Fruit fly (Drosophila melanogaster) whole organism, adult: ENCODE results near the gene Nup107.
A peak's percentile ranks its signal among the peaks of the same experiment; 100 is the strongest.

ENCODE experiments used
- CG11617 ChIP-seq: fragments of 200-800 bp; sonication (Bioruptor generic); optimal IDR thresholded peaks from 2 replicates; lab custom pipeline; 2017; ENCODE audit warnings: mild to moderate bottlenecking, missing biosample characterization, missing genetic modification reagents, missing genetic modification characterization
- CG12768 ChIP-seq: fragments of 200-800 bp; sonication (Bioruptor generic); optimal IDR thresholded peaks from 2 replicates; lab custom pipeline; 2017; ENCODE audit warnings: missing biosample characterization, missing genetic modification characterization, mild to moderate bottlenecking, moderate library complexity, missing genetic modification reagents
- CG14711 ChIP-seq: fragments of 200-800 bp; sonication (Bioruptor generic); optimal IDR thresholded peaks from 2 replicates; lab custom pipeline; 2018; ENCODE audit warnings: missing biosample characterization, mild to moderate bottlenecking, missing genetic modification characterization, moderate library complexity
- CG1620 ChIP-seq: fragments of 200-800 bp; sonication (Bioruptor generic); optimal IDR thresholded peaks from 2 replicates; lab custom pipeline; 2016; ENCODE audit warnings: missing biosample characterization, missing genetic modification characterization
- CG33017 ChIP-seq: fragments of 200-800 bp; sonication (Bioruptor generic); optimal IDR thresholded peaks from 2 replicates; lab custom pipeline; 2018; ENCODE audit warnings: missing biosample characterization, mild to moderate bottlenecking, missing genetic modification characterization, moderate library complexity
- CG5204 ChIP-seq: fragments of 200-800 bp; sonication (Bioruptor generic); optimal IDR thresholded peaks from 2 replicates; lab custom pipeline; 2016; ENCODE audit warnings: missing biosample characterization, missing genetic modification characterization
- CG7045 ChIP-seq: fragments of 200-800 bp; sonication (Bioruptor generic); optimal IDR thresholded peaks from 2 replicates; lab custom pipeline; 2017; ENCODE audit warnings: missing biosample characterization, mild to moderate bottlenecking, missing genetic modification characterization
- CG7101 ChIP-seq: fragments of 200-800 bp; sonication (Bioruptor generic); optimal IDR thresholded peaks from 2 replicates; lab custom pipeline; 2018; ENCODE audit warnings: missing biosample characterization, mild to moderate bottlenecking, missing genetic modification characterization, moderate library complexity
- Clk ChIP-seq: fragments of 200-800 bp; sonication (Bioruptor generic); optimal IDR thresholded peaks from 2 replicates; lab custom pipeline; 2017; ENCODE audit warnings: missing biosample characterization, missing genetic modification characterization
- Crg-1 ChIP-seq: fragments of 200-800 bp; sonication (Bioruptor generic); optimal IDR thresholded peaks from 2 replicates; lab custom pipeline; 2016; ENCODE audit warnings: missing biosample characterization, missing genetic modification characterization
- Hr96 ChIP-seq: fragments of 200-800 bp; sonication (Bioruptor generic); optimal IDR thresholded peaks from 2 replicates; lab custom pipeline; 2016; ENCODE audit warnings: missing biosample characterization, missing genetic modification characterization
- Mnt ChIP-seq: fragments of 200-800 bp; sonication (Bioruptor generic); optimal IDR thresholded peaks from 2 replicates; lab custom pipeline; 2016; ENCODE audit warnings: missing biosample characterization, mild to moderate bottlenecking, missing genetic modification characterization
- bab1 ChIP-seq: fragments of 200-800 bp; sonication (Bioruptor generic); optimal IDR thresholded peaks from 3 replicates; lab custom pipeline; 2019; ENCODE audit warnings: missing biosample characterization, mild to moderate bottlenecking, missing genetic modification characterization, moderate library complexity
- cic ChIP-seq: fragments of 200-800 bp; sonication (Bioruptor generic); optimal IDR thresholded peaks from 2 replicates; lab custom pipeline; 2017; ENCODE audit warnings: missing biosample characterization, mild to moderate bottlenecking, missing genetic modification characterization, moderate library complexity
- cnc ChIP-seq, 2 experiments: fragments of >200 bp; optimal IDR thresholded peaks; 2 replicates each; lab custom pipeline; 2017
- kay ChIP-seq: fragments of 200-800 bp; sonication (Bioruptor generic); peaks from one replicate; lab custom pipeline; 2016; ENCODE audit warnings: missing biosample characterization, missing genetic modification characterization, borderline replicate concordance
- ovo ChIP-seq: fragments of 200-800 bp; sonication (Bioruptor generic); optimal IDR thresholded peaks from 2 replicates; lab custom pipeline; 2016; ENCODE audit warnings: missing biosample characterization, missing genetic modification characterization
- pad ChIP-seq: fragments of 200-800 bp; sonication (Bioruptor generic); optimal IDR thresholded peaks from 3 replicates; lab custom pipeline; 2017; ENCODE audit warnings: missing biosample characterization, missing genetic modification characterization, mild to moderate bottlenecking, moderate library complexity, missing genetic modification reagents
- tj ChIP-seq: fragments of 200-800 bp; sonication (Bioruptor generic); optimal IDR thresholded peaks from 3 replicates; lab custom pipeline; 2017; ENCODE audit warnings: missing biosample characterization, mild to moderate bottlenecking, missing genetic modification characterization, moderate library complexity
- toe ChIP-seq: fragments of 200-800 bp; sonication (Bioruptor generic); optimal IDR thresholded peaks from 2 replicates; lab custom pipeline; 2016; ENCODE audit warnings: missing biosample characterization, missing genetic modification characterization

Gene Nup107

DNA sequence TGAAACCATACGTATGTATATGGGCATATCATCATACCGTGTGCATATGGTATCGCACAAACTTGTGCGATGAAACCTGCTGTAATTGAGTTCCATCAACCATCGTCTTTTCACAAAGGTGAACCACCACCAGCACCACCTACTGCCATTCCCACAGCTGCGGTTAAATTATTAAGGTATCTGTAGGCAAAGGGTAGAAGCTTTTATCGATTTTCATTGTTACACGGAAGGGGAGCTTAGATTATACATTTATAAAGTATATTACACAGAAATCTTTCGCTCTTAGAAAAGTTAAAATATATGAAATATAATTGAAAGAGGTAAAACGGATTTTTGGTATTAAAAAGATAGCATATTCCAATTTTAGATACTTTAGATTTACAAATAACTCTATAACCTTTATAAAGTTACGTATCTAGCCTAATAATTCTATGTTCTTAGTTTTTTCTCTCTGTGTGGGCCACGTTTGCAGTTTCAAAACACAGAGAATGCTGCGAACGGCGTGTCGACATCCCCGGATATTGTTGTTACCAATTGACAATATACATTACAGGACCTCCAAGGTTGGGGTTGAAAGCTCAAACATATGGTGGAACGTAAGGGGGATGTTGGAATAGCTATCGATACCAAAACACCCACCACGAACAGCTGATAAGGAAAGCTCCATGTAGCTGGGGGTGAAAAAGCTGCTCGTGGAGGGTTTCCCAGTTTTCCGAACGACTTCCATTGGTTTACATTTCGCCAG is 24.7 kb upstream of the Nup107 start, which contains the start of gene CG6495:
Gene CG6495, plus strand, starts transcription at position 695 of the 745 bp plus-strand sequence.
- TF ChIP-seq cnc (optimal IDR thresholded peaks at IDR 0.05; lab: Kevin White, UChicago) (no peak), CG33017 (peak; percentile 44), tj (GFP tag; lab: Kevin White, UChicago) (peak; percentile 8), CG12768 (GFP tag; lab: Kevin White, UChicago) (peak; percentile 10)

DNA sequence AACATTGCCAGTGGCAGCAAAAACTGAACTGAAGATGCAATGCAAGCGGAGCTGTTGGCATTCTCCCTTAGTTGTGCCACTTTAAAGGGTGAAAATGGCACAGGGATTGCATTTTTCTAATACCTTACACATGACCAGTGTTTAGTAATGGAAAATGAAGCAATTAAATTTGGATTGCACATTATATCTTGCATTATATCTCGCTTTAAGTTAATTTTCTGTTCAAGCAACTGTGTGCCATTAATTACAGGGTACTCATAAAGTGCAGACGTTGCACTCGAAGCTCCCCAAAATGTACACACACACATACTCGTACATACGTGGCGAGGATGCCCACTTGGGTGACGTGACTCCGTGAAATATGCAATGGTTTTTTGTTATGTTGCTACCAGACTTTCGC is 23.8 kb upstream of the Nup107 start:
- TF ChIP-seq ovo = no peak
- no peak for TF ChIP-seq bab1 (GFP tag; lab: Kevin White, UChicago)
- no peak for TF ChIP-seq Crg-1
- TF ChIP-seq CG11617 (GFP tag; lab: Kevin White, UChicago) = no peak
- no peak for TF ChIP-seq cnc (optimal IDR thresholded peaks at IDR 0.05; lab: Kevin White, UChicago)
- TF ChIP-seq CG33017 = no peak
- no peak for TF ChIP-seq toe (GFP tag; lab: Kevin White, UChicago)
- TF ChIP-seq Hr96 (GFP tag; lab: Kevin White, UChicago) = no peak
- no peak for TF ChIP-seq CG7101 (tag; lab: Kevin White, UChicago)
- no peak for TF ChIP-seq CG1620 (GFP tag; lab: Kevin White, UChicago)
- TF ChIP-seq kay (GFP tag; lab: Kevin White, UChicago) = no peak
- no peak for TF ChIP-seq CG14711 (tag; lab: Kevin White, UChicago)
- TF ChIP-seq Clk (GFP tag; lab: Kevin White, UChicago) = no peak
- no peak for TF ChIP-seq cic (GFP tag; lab: Kevin White, UChicago)

DNA sequence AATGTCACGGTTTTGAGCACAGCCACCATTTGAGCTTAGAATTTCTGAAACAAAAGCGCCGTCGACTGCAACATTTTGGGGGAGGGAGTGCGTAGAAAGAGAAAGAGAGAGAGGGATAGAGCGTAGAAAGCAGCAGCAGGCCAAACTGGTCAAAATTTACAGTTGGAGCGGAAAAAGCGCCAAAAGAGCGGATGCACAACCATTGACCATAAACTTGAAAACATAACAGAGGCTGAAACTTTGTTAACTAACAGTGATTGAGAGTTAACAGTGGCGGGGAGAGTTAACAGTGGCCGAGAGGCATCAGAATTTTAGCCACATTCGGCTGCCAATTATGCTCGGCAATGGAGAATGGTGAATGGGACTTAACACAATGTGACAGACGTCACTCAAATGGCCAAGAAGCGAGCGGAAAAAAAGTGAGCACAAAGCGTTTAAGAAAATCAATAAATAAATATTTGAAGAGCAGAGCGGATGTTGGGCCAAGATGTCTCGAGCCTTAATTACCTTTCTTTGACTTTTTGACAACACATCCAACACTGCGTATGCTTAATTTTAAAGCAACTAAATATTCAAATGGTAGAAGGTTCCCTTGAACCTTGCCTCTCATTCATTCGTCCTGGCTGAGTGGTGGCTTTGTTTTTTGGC is 21.3 kb upstream of the Nup107 start:
- TF ChIP-seq cnc (optimal IDR thresholded peaks at IDR 0.05; lab: Kevin White, UChicago) (no peak), pad (no peak), Hr96 (GFP tag; lab: Kevin White, UChicago) (no peak), tj (GFP tag; lab: Kevin White, UChicago) (no peak), Mnt (GFP tag; lab: Kevin White, UChicago) (no peak), bab1 (GFP tag; lab: Kevin White, UChicago) (no peak), CG1620 (GFP tag; lab: Kevin White, UChicago) (no peak), CG12768 (GFP tag; lab: Kevin White, UChicago) (no peak), ovo (no peak), Clk (GFP tag; lab: Kevin White, UChicago) (no peak), kay (GFP tag; lab: Kevin White, UChicago) (no peak), CG33017 (no peak), CG7101 (tag; lab: Kevin White, UChicago) (no peak), CG14711 (tag; lab: Kevin White, UChicago) (no peak)

DNA sequence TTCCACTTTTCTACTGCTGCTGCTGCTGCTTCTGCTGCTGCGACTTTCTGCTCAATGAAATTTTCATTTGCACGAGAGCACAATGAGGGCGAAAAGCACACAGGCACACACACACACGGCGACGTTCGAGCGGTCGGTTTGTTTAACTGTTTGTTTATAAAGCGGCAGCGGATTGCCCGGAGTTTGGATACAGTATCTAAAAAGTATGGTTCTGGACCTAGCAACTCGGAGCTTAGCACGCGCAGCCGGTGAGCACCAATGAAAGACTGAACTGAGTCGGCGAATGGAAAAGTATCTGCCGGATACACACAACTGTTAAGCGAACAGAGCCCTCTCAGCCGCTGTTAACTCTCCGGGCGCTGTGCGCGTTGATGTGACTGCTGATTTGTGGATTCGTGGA is 20.2 kb upstream of the Nup107 start, which contains the start of gene CG17124:
Gene CG17124, minus strand, starts transcription at position 277 of the 400 bp plus-strand sequence.
- TF ChIP-seq CG33017 (peak; percentile 66), CG5204 (GFP tag; lab: Kevin White, UChicago) (no peak), Hr96 (GFP tag; lab: Kevin White, UChicago) (peak; percentile 38), tj (GFP tag; lab: Kevin White, UChicago) (peak; percentile 38), Crg-1 (no peak), Mnt (GFP tag; lab: Kevin White, UChicago) (peak; percentile 63), CG7045 (peak; percentile 23), toe (GFP tag; lab: Kevin White, UChicago) (no peak), CG11617 (GFP tag; lab: Kevin White, UChicago) (peak; percentile 7), kay (GFP tag; lab: Kevin White, UChicago) (no peak), CG7101 (tag; lab: Kevin White, UChicago) (peak; percentile 48), bab1 (GFP tag; lab: Kevin White, UChicago) (peak; percentile 26), CG14711 (tag; lab: Kevin White, UChicago) (no peak), Clk (GFP tag; lab: Kevin White, UChicago) (no peak), cnc (optimal IDR thresholded peaks at IDR 0.05; lab: Kevin White, UChicago) (no peak), ovo (no peak), cic (GFP tag; lab: Kevin White, UChicago) (peak; percentile 50), CG12768 (GFP tag; lab: Kevin White, UChicago) (peak; percentile 75), pad (no peak)

DNA sequence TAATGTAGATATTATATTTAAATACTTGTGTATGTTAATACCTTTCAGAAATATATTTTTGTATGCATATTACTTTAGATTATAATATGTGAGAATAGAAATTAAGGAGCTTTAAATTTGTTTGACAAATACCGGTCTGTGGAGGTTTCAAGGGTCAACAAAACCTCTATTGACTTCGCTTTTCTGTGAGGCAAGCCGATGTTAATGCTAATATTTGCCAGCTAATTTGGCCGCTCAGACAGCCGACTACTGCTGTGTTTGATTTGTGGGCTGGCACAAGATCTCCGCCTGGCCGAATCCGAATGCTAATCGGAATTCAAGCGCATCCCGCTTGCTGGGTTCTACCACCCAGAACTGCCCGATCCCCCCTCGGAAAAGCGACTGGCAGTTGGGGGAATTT is 18.7 kb upstream of the Nup107 start:
- no peak for TF ChIP-seq tj (GFP tag; lab: Kevin White, UChicago)
- TF ChIP-seq CG14711 (tag; lab: Kevin White, UChicago) = no peak
- TF ChIP-seq kay (GFP tag; lab: Kevin White, UChicago) = no peak
- TF ChIP-seq toe (GFP tag; lab: Kevin White, UChicago) = no peak
- no peak for TF ChIP-seq CG33017
- TF ChIP-seq CG5204 (GFP tag; lab: Kevin White, UChicago) = no peak
- no peak for TF ChIP-seq bab1 (GFP tag; lab: Kevin White, UChicago)
- no peak for TF ChIP-seq Clk (GFP tag; lab: Kevin White, UChicago)
- TF ChIP-seq CG7045 = no peak
- TF ChIP-seq Crg-1 = no peak
- TF ChIP-seq CG1620 (GFP tag; lab: Kevin White, UChicago) = no peak
- no peak for TF ChIP-seq CG11617 (GFP tag; lab: Kevin White, UChicago)
- no peak for TF ChIP-seq CG12768 (GFP tag; lab: Kevin White, UChicago)
- TF ChIP-seq ovo = no peak
- no peak for TF ChIP-seq cnc (optimal IDR thresholded peaks at IDR 0.05; lab: Kevin White, UChicago)
- TF ChIP-seq pad = no peak
- TF ChIP-seq CG7101 (tag; lab: Kevin White, UChicago) = no peak
- no peak for TF ChIP-seq Mnt (GFP tag; lab: Kevin White, UChicago)
- TF ChIP-seq Hr96 (GFP tag; lab: Kevin White, UChicago) = no peak
- TF ChIP-seq cic (GFP tag; lab: Kevin White, UChicago) = no peak
